Fruit fly (Drosophila melanogaster): ENCODE measurements around the gene CG14260.

Gene CG14260

dm6 chr3R:27246264-27246663 is 19.0 kb upstream of the CG14260 start (continued):
- no peak for TF ChIP-seq CG12236 (GFP tag; optimal IDR thresholded peaks at IDR 0.05)
- peak; percentile 41; the same call in 1 of the 2 replicates for TF ChIP-seq E2f2 (GFP tag; IDR thresholded peaks at IDR 0.05)
- TF ChIP-seq CG6854 (GFP tag; optimal IDR thresholded peaks at IDR 0.05) = peak; percentile 57
- TF ChIP-seq ab (GFP tag; optimal IDR thresholded peaks at IDR 0.05) = no peak
- peak; percentile 78 for TF ChIP-seq cwo (GFP tag; optimal IDR thresholded peaks at IDR 0.05)
- peak; percentile 59; the same call in 2 of the 3 replicates for TF ChIP-seq ci (GFP tag; IDR thresholded peaks at IDR 0.05)
- peak; percentile 43 for TF ChIP-seq Hsf (GFP tag; optimal IDR thresholded peaks at IDR 0.05)
- no peak for TF ChIP-seq CG10565 (GFP tag; optimal IDR thresholded peaks at IDR 0.05)
- TF ChIP-seq CG11504 (tag; optimal IDR thresholded peaks at IDR 0.05) = peak; percentile 94
- peak; percentile 84 for TF ChIP-seq Oli (tag; optimal IDR thresholded peaks at IDR 0.05)
- 0 out of 3 replicates have a peak, but pooled peaks have one; percentile 37 for TF ChIP-seq Dbx (GFP tag; IDR thresholded peaks at IDR 0.05)
- TF ChIP-seq en (GFP tag; optimal IDR thresholded peaks at IDR 0.05) = no peak
- TF ChIP-seq ERR (GFP tag; optimal IDR thresholded peaks at IDR 0.05) = no peak
- TF ChIP-seq salm (tag; optimal IDR thresholded peaks at IDR 0.05) = peak; percentile 82
- no peak for TF ChIP-seq luna (GFP tag; optimal IDR thresholded peaks at IDR 0.05)
- peak; percentile 57 for TF ChIP-seq CG8281 (tag; optimal IDR thresholded peaks at IDR 0.05)
- no peak for TF ChIP-seq Adf1 (GFP tag; IDR thresholded peaks at IDR 0.05)
- TF ChIP-seq pan (optimal IDR thresholded peaks at IDR 0.05) = no peak
- TF ChIP-seq pan (GFP tag; optimal IDR thresholded peaks at IDR 0.05 in 1 of 2, IDR thresholded peaks at IDR 0.05 in 1 of 2) = peak in 1 of 2 experiments; percentile 81
- TF ChIP-seq CG12155 (GFP tag; optimal IDR thresholded peaks at IDR 0.05) = peak; percentile 46
- peak; percentile 45 for TF ChIP-seq CG3847 (GFP tag; IDR thresholded peaks at IDR 0.05)
- peak; percentile 78 for TF ChIP-seq fd96Cb (tag; optimal IDR thresholded peaks at IDR 0.05)
- TF ChIP-seq CG10979 (tag; optimal IDR thresholded peaks at IDR 0.05) = peak; percentile 89
- no peak for TF ChIP-seq CG9797 (GFP tag; optimal IDR thresholded peaks at IDR 0.05)
- TF ChIP-seq CG13123 (GFP tag; optimal IDR thresholded peaks at IDR 0.05) = peak; percentile 41
- no peak for TF ChIP-seq CG4404 (GFP tag; IDR thresholded peaks at IDR 0.05)
- TF ChIP-seq run (tag; optimal IDR thresholded peaks at IDR 0.05) = peak; percentile 89
- TF ChIP-seq CG6791 (GFP tag; IDR thresholded peaks at IDR 0.05; ENCODE audit: partially characterized antibody) = no peak
- peak; percentile 75 for TF ChIP-seq row (GFP tag; IDR thresholded peaks at IDR 0.05)
- TF ChIP-seq CG12299 (tag; optimal IDR thresholded peaks at IDR 0.05) = peak; percentile 74
- no peak for TF ChIP-seq Usf (GFP tag; optimal IDR thresholded peaks at IDR 0.05)
- peak; percentile 53 for TF ChIP-seq CG6813 (GFP tag; optimal IDR thresholded peaks at IDR 0.05)
- no peak for TF ChIP-seq otp (GFP tag; IDR thresholded peaks at IDR 0.05)
- peak; percentile 38 for TF ChIP-seq CG2116 (GFP tag; optimal IDR thresholded peaks at IDR 0.05)
- TF ChIP-seq CG13296 (GFP tag; optimal IDR thresholded peaks at IDR 0.05) = peak; percentile 90
- no peak for TF ChIP-seq kni (GFP tag; optimal IDR thresholded peaks at IDR 0.05)
- TF ChIP-seq CG3163 (GFP tag; optimal IDR thresholded peaks at IDR 0.05) = no peak
- TF ChIP-seq sqz (GFP tag; optimal IDR thresholded peaks at IDR 0.05) = no peak
- no peak for TF ChIP-seq exex (tag; optimal IDR thresholded peaks at IDR 0.05)
- peak; percentile 36; the same call in 1 of the 2 replicates for TF ChIP-seq CG9932 (GFP tag; IDR thresholded peaks at IDR 0.05)
- TF ChIP-seq ranshi (GFP tag; IDR thresholded peaks at IDR 0.05) = 0 out of 2 replicates have a peak, but pooled peaks have one; percentile 39
- TF ChIP-seq corto (GFP tag; optimal IDR thresholded peaks at IDR 0.05) = no peak
- TF ChIP-seq tna (GFP tag; IDR thresholded peaks at IDR 0.05; ENCODE audit: partially characterized antibody) = no peak
- TF ChIP-seq CG34224 (GFP tag; IDR thresholded peaks at IDR 0.05; ENCODE audit: partially characterized antibody) = no peak
- no peak for TF ChIP-seq CG10462 (GFP tag; optimal IDR thresholded peaks at IDR 0.05)
- TF ChIP-seq jigr1 (GFP tag; IDR thresholded peaks at IDR 0.05) = no peak
- TF ChIP-seq CG34422 (GFP tag; IDR thresholded peaks at IDR 0.05) = 0 out of 3 replicates have a peak, but pooled peaks have one; percentile 28
- peak; percentile 83 for TF ChIP-seq CG17359 (tag; optimal IDR thresholded peaks at IDR 0.05)
- no peak for TF ChIP-seq tx (GFP tag; optimal IDR thresholded peaks at IDR 0.05)
- TF ChIP-seq mirr (GFP tag; optimal IDR thresholded peaks at IDR 0.05) = no peak
- TF ChIP-seq Sry-δ (GFP tag; optimal IDR thresholded peaks at IDR 0.05) = no peak
